Worm (Caenorhabditis elegans) whole organism, L1 larva: Measurements from ENCODE around the gene uig-1.

Experiments
- aly-2 ChIP-seq: fragments of 150-350 bp; optimal IDR thresholded peaks from 2 replicates; lab custom pipeline; 2014; ENCODE audit warnings: missing biosample characterization, missing genetic modification characterization
- ama-1 ChIP-seq: fragments of 150-350 bp; optimal IDR thresholded peaks from 2 replicates; lab custom pipeline; 2014
- ceh-8 ChIP-seq: fragments of 200-800 bp; sonication (Bioruptor generic); optimal IDR thresholded peaks from 2 replicates; lab custom pipeline; 2018; ENCODE audit warnings: mild to moderate bottlenecking, missing genetic modification characterization, moderate library complexity, missing compliant biosample characterization
- ceh-82 ChIP-seq, 3 experiments: fragments of 150-350 bp in 1 of 3; sonication (generic microtip) in 2 of 3; optimal IDR thresholded peaks; 2 replicates each; lab custom pipeline; 2014 to 2017; ENCODE audit warnings: missing biosample characterization in 3 of 3, missing genetic modification characterization in 3 of 3
- ces-1 ChIP-seq: fragments of 150-350 bp; optimal IDR thresholded peaks from 2 replicates; lab custom pipeline; 2014; ENCODE audit warnings: missing biosample characterization, missing genetic modification reagents, missing genetic modification characterization
- dsc-1 ChIP-seq: sonication (generic microtip); optimal IDR thresholded peaks from 2 replicates; lab custom pipeline; 2016; ENCODE audit warnings: mild to moderate bottlenecking, missing genetic modification characterization, missing compliant biosample characterization
- efl-1 ChIP-seq, 4 experiments: fragments of 150-350 bp; optimal IDR thresholded peaks in 3 of 4; peaks in 1 of 4; 1 replicate in 1 of 4; 2 replicates in 3 of 4; lab custom pipeline; 2014; ENCODE audit warnings: missing biosample characterization in 2 of 4, missing genetic modification characterization in 2 of 4, missing genetic modification reagents in 2 of 4
- elt-2 ChIP-seq: sonication (generic microtip); optimal IDR thresholded peaks from 2 replicates; lab custom pipeline; 2016; ENCODE audit warnings: missing genetic modification characterization, mild to moderate bottlenecking, inconsistent platforms, missing compliant biosample characterization, missing genetic modification reagents
- fkh-4 ChIP-seq: sonication (generic microtip); optimal IDR thresholded peaks from 2 replicates; lab custom pipeline; 2016; ENCODE audit warnings: missing compliant biosample characterization, missing genetic modification characterization, borderline replicate concordance
- fkh-8 ChIP-seq: sonication (generic microtip); optimal IDR thresholded peaks from 2 replicates; lab custom pipeline; 2016; ENCODE audit warnings: mild to moderate bottlenecking, missing genetic modification characterization, missing compliant biosample characterization
- fos-1 ChIP-seq: fragments of 150-350 bp; optimal IDR thresholded peaks from 2 replicates; lab custom pipeline; 2014; ENCODE audit warnings: missing biosample characterization, missing genetic modification characterization
- grh-1 ChIP-seq: fragments of 200-800 bp; sonication (Bioruptor generic); IDR thresholded peaks from 2 replicates; pipeline ENCODE4 v1.3.6; 2022; ENCODE audit warnings: missing genetic modification reagents, missing genetic modification characterization, missing compliant biosample characterization
- hlh-4 ChIP-seq: sonication (generic microtip); optimal IDR thresholded peaks from 2 replicates; lab custom pipeline; 2016; ENCODE audit warnings: mild to moderate bottlenecking, missing genetic modification characterization, missing compliant biosample characterization
- mdl-1 ChIP-seq, 2 experiments: fragments of 150-350 bp; optimal IDR thresholded peaks; 2 replicates each; lab custom pipeline; 2014 to 2017; ENCODE audit warnings: missing biosample characterization in 2 of 2, missing genetic modification characterization in 2 of 2, inconsistent platforms in 1 of 2
- mef-2 ChIP-seq: fragments of 150-350 bp; optimal IDR thresholded peaks from 2 replicates; lab custom pipeline; 2014; ENCODE audit warnings: missing biosample characterization, missing genetic modification characterization
- mep-1 ChIP-seq: fragments of 150-350 bp; optimal IDR thresholded peaks from 2 replicates; lab custom pipeline; 2014; ENCODE audit warnings: missing biosample characterization, missing genetic modification characterization
- nhr-237 ChIP-seq: fragments of 150-350 bp; optimal IDR thresholded peaks from 2 replicates; lab custom pipeline; 2014; ENCODE audit warnings: missing biosample characterization, missing genetic modification characterization
- nhr-28 ChIP-seq: fragments of 150-350 bp; optimal IDR thresholded peaks from 2 replicates; lab custom pipeline; 2014; ENCODE audit warnings: missing biosample characterization, missing genetic modification characterization
- nhr-47 ChIP-seq: sonication (generic microtip); optimal IDR thresholded peaks from 2 replicates; lab custom pipeline; 2016; ENCODE audit warnings: mild to moderate bottlenecking, missing genetic modification characterization, moderate library complexity, missing compliant biosample characterization
- nhr-71 ChIP-seq: sonication (generic microtip); optimal IDR thresholded peaks from 2 replicates; lab custom pipeline; 2016; ENCODE audit warnings: mild to moderate bottlenecking, missing genetic modification characterization, moderate library complexity, missing compliant biosample characterization
- nhr-77 ChIP-seq: fragments of 150-350 bp; optimal IDR thresholded peaks from 2 replicates; lab custom pipeline; 2014; ENCODE audit warnings: missing biosample characterization, missing genetic modification characterization
- pax-3 ChIP-seq: fragments of 200-800 bp; sonication (Bioruptor generic); optimal IDR thresholded peaks from 2 replicates; lab custom pipeline; 2018; ENCODE audit warnings: mild to moderate bottlenecking, missing genetic modification characterization, moderate library complexity, missing compliant biosample characterization
- snu-23 ChIP-seq: sonication (generic microtip); optimal IDR thresholded peaks from 2 replicates; lab custom pipeline; 2016; ENCODE audit warnings: missing genetic modification characterization, missing compliant biosample characterization
- sup-37 ChIP-seq: fragments of 200-800 bp; sonication (Bioruptor generic); optimal IDR thresholded peaks from 2 replicates; lab custom pipeline; 2018; ENCODE audit warnings: mild to moderate bottlenecking, missing genetic modification characterization, missing compliant biosample characterization
- unc-130 ChIP-seq: fragments of 150-350 bp; optimal IDR thresholded peaks from 2 replicates; lab custom pipeline; 2017; ENCODE audit warnings: missing biosample characterization, missing genetic modification characterization, inconsistent platforms
- unc-62 ChIP-seq: fragments of 150-350 bp; optimal IDR thresholded peaks from 2 replicates; lab custom pipeline; 2014; ENCODE audit warnings: missing biosample characterization, missing genetic modification reagents, missing genetic modification characterization
- unc-98 ChIP-seq: fragments of 200-800 bp; sonication (Bioruptor generic); IDR thresholded peaks from 2 replicates; pipeline ENCODE4 v1.3.6; 2022; ENCODE audit warnings: missing genetic modification characterization, missing compliant biosample characterization
- ztf-11 ChIP-seq, 2 experiments: sonication (generic microtip); optimal IDR thresholded peaks; 2 replicates each; lab custom pipeline; 2016 to 2017; ENCODE audit warnings: missing genetic modification characterization in 2 of 2, missing biosample characterization in 1 of 2, missing compliant biosample characterization in 1 of 2

uig-1 gene

ce11 chrV:13236507-13236906 is 59.3 kb downstream of the uig-1 start, which contains the start of gene dmd-10:
dmd-10 (minus strand) TSS chrV:13236607.
- no peak for TF ChIP-seq hlh-4 (tag; lab: Kevin White, UChicago)
- TF ChIP-seq fkh-4 (tag; lab: Kevin White, UChicago): no peak
- TF ChIP-seq elt-2: no peak
- no peak for TF ChIP-seq mef-2 (tag; lab: Kevin White, UChicago)
- no peak for TF ChIP-seq nhr-77 (tag; lab: Kevin White, UChicago)
- TF ChIP-seq ces-1 (GFP tag; lab: Kevin White, UChicago): no peak
- no peak for TF ChIP-seq aly-2 (tag; lab: Kevin White, UChicago)
- no peak for TF ChIP-seq mdl-1 (tag; optimal IDR thresholded peaks at IDR 0.05; lab: Kevin White, UChicago)

- TF ChIP-seq unc-98 (GFP tag; lab: Robert Waterston, UW) (no peak), unc-130 (no peak), unc-62 (GFP tag; lab: Kevin White, UChicago) (no peak), dsc-1 (tag; lab: Kevin White, UChicago) (peak; percentile 69), fos-1 (tag; lab: Kevin White, UChicago) (no peak), grh-1 (GFP tag; lab: Robert Waterston, UW) (no peak), pax-3 (tag; lab: Kevin White, UChicago) (peak; percentile 61), ama-1 (lab: Kevin White, UChicago) (no peak), nhr-47 (tag; lab: Kevin White, UChicago) (peak; percentile 45), fkh-8 (peak; percentile 69), nhr-71 (tag; lab: Kevin White, UChicago) (peak; percentile 51), mep-1 (tag; lab: Kevin White, UChicago) (no peak), nhr-28 (tag; lab: Kevin White, UChicago) (no peak)
- TF ChIP-seq, all 84 proteins: peak for 5
Measured at ce11 chrV:13235313-13235712, 60.5 kb downstream of the uig-1 start.

ce11 chrV:13229538-13229937 is 66.2 kb downstream of the uig-1 start:
- TF ChIP-seq dsc-1 (tag; lab: Kevin White, UChicago): peak; percentile 74
- TF ChIP-seq ceh-82 (tag; optimal IDR thresholded peaks at IDR 0.05; lab: Kevin White, UChicago): no peak
- peak; percentile 82 for TF ChIP-seq pax-3 (tag; lab: Kevin White, UChicago)
- TF ChIP-seq sup-37: no peak
- no peak for TF ChIP-seq ztf-11 (tag; optimal IDR thresholded peaks at IDR 0.05; lab: Kevin White, UChicago)
- no peak for TF ChIP-seq efl-1 (optimal IDR thresholded peaks at IDR 0.05; lab: Kevin White, UChicago)
- peak in 1 of 2 experiments; percentile 20 for TF ChIP-seq efl-1 (GFP tag; optimal IDR thresholded peaks at IDR 0.05 in 1 of 2; lab: Kevin White, UChicago)
- TF ChIP-seq ceh-8 (GFP tag; lab: Kevin White, UChicago): no peak
- TF ChIP-seq snu-23 (GFP tag; lab: Kevin White, UChicago): no peak
- no peak for TF ChIP-seq nhr-237 (tag; lab: Kevin White, UChicago)
- TF ChIP-seq aly-2 (tag; lab: Kevin White, UChicago): no peak
- TF ChIP-seq nhr-47 (tag; lab: Kevin White, UChicago): no peak
- TF ChIP-seq, all 84 proteins: peak for 3
